Fruit fly (Drosophila melanogaster) whole organism, embryonic: ENCODE measurements around the gene CG11674.

Experiments used
- Antp ChIP-seq: fragments of 200-800 bp; sonication (Bioruptor generic); optimal IDR thresholded peaks from 3 replicates; lab custom pipeline; 2016; ENCODE audit warnings: missing biosample characterization, missing genetic modification characterization
- B-H2 ChIP-seq: fragments of 200-800 bp; sonication (Bioruptor generic); optimal IDR thresholded peaks from 2 replicates; lab custom pipeline; 2018; ENCODE audit warnings: missing biosample characterization, mild to moderate bottlenecking, missing genetic modification characterization
- CG10274 ChIP-seq: fragments of 200-800 bp; sonication (Bioruptor generic); optimal IDR thresholded peaks from 3 replicates; lab custom pipeline; 2017; ENCODE audit warnings: missing biosample characterization, mild to moderate bottlenecking, missing genetic modification characterization
- CG10462 ChIP-seq: fragments of 200-800 bp; sonication (Bioruptor generic); optimal IDR thresholded peaks from 2 replicates; lab custom pipeline; 2016; ENCODE audit warnings: missing biosample characterization, missing genetic modification characterization
- CG11085 ChIP-seq: fragments of 200-800 bp; sonication (Bioruptor generic); IDR thresholded peaks from 2 replicates; pipeline ENCODE4 v1.3.6; 2022; ENCODE audit warnings: missing biosample characterization, missing genetic modification characterization
- CG11696 ChIP-seq: fragments of 200-800 bp; sonication (Bioruptor generic); IDR thresholded peaks from 2 replicates; pipeline ENCODE4 v1.3.6; 2022; ENCODE audit warnings: missing biosample characterization, missing genetic modification characterization
- CG13123 ChIP-seq: fragments of 200-800 bp; sonication (Bioruptor generic); optimal IDR thresholded peaks from 2 replicates; lab custom pipeline; 2016; ENCODE audit warnings: missing biosample characterization, missing genetic modification characterization
- CG13287 ChIP-seq: fragments of 200-800 bp; sonication (Bioruptor generic); IDR thresholded peaks from 2 replicates; pipeline ENCODE4 v1.3.6; 2022; ENCODE audit warnings: missing biosample characterization, missing genetic modification characterization; ENCODE audit not compliant: partially characterized antibody
- CG13624 ChIP-seq: fragments of 200-800 bp; sonication (Bioruptor generic); optimal IDR thresholded peaks from 2 replicates; lab custom pipeline; 2016; ENCODE audit warnings: missing biosample characterization, missing genetic modification characterization
- CG14441 ChIP-seq: fragments of 200-800 bp; sonication (Bioruptor generic); IDR thresholded peaks from 2 replicates; pipeline ENCODE4 v1.3.6; 2022; ENCODE audit warnings: missing biosample characterization, missing genetic modification characterization
- CG15011 ChIP-seq: fragments of 200-800 bp; sonication (Bioruptor generic); optimal IDR thresholded peaks from 3 replicates; lab custom pipeline; 2018; ENCODE audit warnings: missing biosample characterization, mild to moderate bottlenecking, missing genetic modification characterization
- CG15601 ChIP-seq: fragments of 200-800 bp; sonication (Bioruptor generic); optimal IDR thresholded peaks from 3 replicates; lab custom pipeline; 2019; ENCODE audit warnings: missing biosample characterization, mild to moderate bottlenecking, missing genetic modification characterization, moderate library complexity
- CG15696 ChIP-seq: fragments of 200-800 bp; sonication (Bioruptor generic); optimal IDR thresholded peaks from 2 replicates; lab custom pipeline; 2019; ENCODE audit warnings: missing biosample characterization, mild to moderate bottlenecking, missing genetic modification characterization, moderate library complexity
- CG1647 ChIP-seq: fragments of 200-800 bp; sonication (Bioruptor generic); optimal IDR thresholded peaks from 3 replicates; lab custom pipeline; 2016; ENCODE audit warnings: missing biosample characterization, missing genetic modification characterization
- CG16815 ChIP-seq: fragments of 200-800 bp; sonication (Bioruptor generic); optimal IDR thresholded peaks from 3 replicates; lab custom pipeline; 2017; ENCODE audit warnings: missing biosample characterization, mild to moderate bottlenecking, missing genetic modification characterization
- CG2120 ChIP-seq: fragments of 200-800 bp; sonication (Bioruptor generic); optimal IDR thresholded peaks from 3 replicates; lab custom pipeline; 2016; ENCODE audit warnings: missing biosample characterization, missing genetic modification characterization
- CG30403 ChIP-seq: fragments of 200-800 bp; sonication (Bioruptor generic); optimal IDR thresholded peaks from 3 replicates; lab custom pipeline; 2016; ENCODE audit warnings: missing biosample characterization, missing genetic modification characterization
- CG34224 ChIP-seq: fragments of 200-800 bp; sonication (Bioruptor generic); IDR thresholded peaks from 3 replicates; pipeline ENCODE4 v1.3.6; 2022; ENCODE audit warnings: missing biosample characterization, missing genetic modification characterization; ENCODE audit not compliant: partially characterized antibody
- CG34422 ChIP-seq: fragments of 200-800 bp; sonication (Bioruptor generic); IDR thresholded peaks from 3 replicates; pipeline ENCODE4 v1.3.6; 2022; ENCODE audit warnings: missing biosample characterization, missing genetic modification characterization
- CG6654 ChIP-seq: fragments of 200-800 bp; sonication (Bioruptor generic); optimal IDR thresholded peaks from 2 replicates; lab custom pipeline; 2017; ENCODE audit warnings: missing biosample characterization, mild to moderate bottlenecking, missing genetic modification characterization
- Eip74EF ChIP-seq, 2 experiments: fragments of 200-800 bp in 1 of 2; fragments of >200 bp in 1 of 2; sonication (Bioruptor generic) in 1 of 2; optimal IDR thresholded peaks; 2 replicates each; lab custom pipeline; 2017 to 2019; ENCODE audit warnings: missing biosample characterization in 2 of 2, missing genetic modification characterization in 2 of 2, mild to moderate bottlenecking in 1 of 2, moderate library complexity in 1 of 2
- Gsc ChIP-seq: fragments of 200-800 bp; sonication (Bioruptor generic); IDR thresholded peaks from 2 replicates; pipeline ENCODE4 v1.3.6; 2022; ENCODE audit warnings: missing biosample characterization, missing genetic modification characterization
- H15 ChIP-seq: fragments of 200-800 bp; sonication (Bioruptor generic); IDR thresholded peaks from 3 replicates; pipeline ENCODE4 v1.3.6; 2022; ENCODE audit warnings: missing biosample characterization, missing genetic modification characterization
- Hr51 ChIP-seq, 2 experiments: fragments of 200-800 bp; sonication (Bioruptor generic); optimal IDR thresholded peaks; 2 replicates in 1 of 2; 3 replicates in 1 of 2; lab custom pipeline; 2016 to 2018; ENCODE audit warnings: missing biosample characterization in 2 of 2, missing genetic modification characterization in 2 of 2, mild to moderate bottlenecking in 1 of 2, moderate library complexity in 1 of 2
- Hr78 ChIP-seq, 2 experiments: fragments of 200-800 bp in 1 of 2; fragments of >200 bp in 1 of 2; sonication (Bioruptor generic) in 1 of 2; optimal IDR thresholded peaks; 2 replicates each; lab custom pipeline; 2017 to 2019; ENCODE audit warnings: missing biosample characterization in 2 of 2, missing genetic modification characterization in 2 of 2, mild to moderate bottlenecking in 1 of 2, moderate library complexity in 1 of 2
- Kr ChIP-seq: fragments of 200-800 bp; sonication (Bioruptor generic); optimal IDR thresholded peaks from 2 replicates; lab custom pipeline; 2017; ENCODE audit warnings: missing biosample characterization, mild to moderate bottlenecking, missing genetic modification characterization
- MBD-R2 ChIP-seq: fragments of 200-800 bp; sonication (Bioruptor generic); IDR thresholded peaks from 2 replicates; pipeline ENCODE4 v1.3.6; 2022; ENCODE audit warnings: missing biosample characterization, missing genetic modification characterization
- NC2β ChIP-seq: fragments of 200-800 bp; sonication (Bioruptor generic); optimal IDR thresholded peaks from 2 replicates; lab custom pipeline; 2016; ENCODE audit warnings: missing biosample characterization, missing genetic modification characterization
- Oaz ChIP-seq: fragments of 200-800 bp; sonication (Bioruptor generic); IDR thresholded peaks from 2 replicates; pipeline ENCODE4 v1.3.6; 2022; ENCODE audit warnings: missing biosample characterization, missing genetic modification characterization
- Sox100B ChIP-seq: fragments of 200-800 bp; sonication (Bioruptor generic); optimal IDR thresholded peaks from 3 replicates; lab custom pipeline; 2018; ENCODE audit warnings: missing biosample characterization, mild to moderate bottlenecking, missing genetic modification characterization
- ase ChIP-seq: fragments of 200-800 bp; sonication (Bioruptor generic); IDR thresholded peaks from 3 replicates; pipeline ENCODE4 v1.3.6; 2022; ENCODE audit warnings: missing biosample characterization, missing genetic modification characterization
- bsh ChIP-seq, 2 experiments: fragments of 200-800 bp; sonication (Bioruptor generic); optimal IDR thresholded peaks; 2 replicates each; lab custom pipeline; 2017 to 2018; ENCODE audit warnings: mild to moderate bottlenecking in 2 of 2, missing biosample characterization in 2 of 2, missing genetic modification characterization in 2 of 2, moderate library complexity in 1 of 2
- da ChIP-seq: fragments of 200-800 bp; sonication (Bioruptor generic); optimal IDR thresholded peaks from 2 replicates; lab custom pipeline; 2016; ENCODE audit warnings: missing biosample characterization, missing genetic modification characterization
- dan ChIP-seq: fragments of 200-800 bp; sonication (Bioruptor generic); IDR thresholded peaks from 2 replicates; pipeline ENCODE4 v1.3.6; 2022; ENCODE audit warnings: missing biosample characterization, missing genetic modification characterization
- eyg ChIP-seq: fragments of 200-800 bp; sonication (Bioruptor generic); optimal IDR thresholded peaks from 3 replicates; lab custom pipeline; 2016; ENCODE audit warnings: missing biosample characterization, missing genetic modification characterization
- fd96Cb ChIP-seq: fragments of 200-800 bp; sonication (Bioruptor generic); optimal IDR thresholded peaks from 2 replicates; lab custom pipeline; 2018; ENCODE audit warnings: missing biosample characterization, mild to moderate bottlenecking, missing genetic modification characterization, moderate library complexity
- gcm2 ChIP-seq: fragments of 200-800 bp; sonication (Bioruptor generic); optimal IDR thresholded peaks from 2 replicates; lab custom pipeline; 2016; ENCODE audit warnings: missing biosample characterization, missing genetic modification characterization
- gsb ChIP-seq: fragments of 200-800 bp; sonication (Bioruptor generic); IDR thresholded peaks from 2 replicates; pipeline ENCODE4 v1.3.6; 2022; ENCODE audit warnings: missing biosample characterization, missing genetic modification characterization
- hkb ChIP-seq, 2 experiments: fragments of 200-800 bp in 1 of 2; fragments of >200 bp in 1 of 2; sonication (Bioruptor generic) in 1 of 2; IDR thresholded peaks in 1 of 2; optimal IDR thresholded peaks in 1 of 2; 2 replicates each; pipeline versions ENCODE4 v1.3.6 to Lab custom; 2017 to 2022; ENCODE audit warnings: missing biosample characterization in 1 of 2, missing genetic modification characterization in 1 of 2
- hth ChIP-seq: fragments of >200 bp; optimal IDR thresholded peaks from 2 replicates; lab custom pipeline; 2017; ENCODE audit warnings: inconsistent platforms
- kni ChIP-seq: fragments of 200-800 bp; sonication (Bioruptor generic); optimal IDR thresholded peaks from 3 replicates; lab custom pipeline; 2017; ENCODE audit warnings: mild to moderate bottlenecking, missing biosample characterization, missing genetic modification reagents, missing genetic modification characterization
- lmd ChIP-seq: fragments of 200-800 bp; sonication (Bioruptor generic); IDR thresholded peaks from 2 replicates; pipeline ENCODE4 v1.3.6; 2022; ENCODE audit warnings: missing biosample characterization, missing genetic modification characterization
- peb ChIP-seq: fragments of 200-800 bp; sonication (Bioruptor generic); IDR thresholded peaks from 2 replicates; pipeline ENCODE4 v1.3.6; 2022; ENCODE audit warnings: missing biosample characterization, missing genetic modification characterization
- phol ChIP-seq: fragments of 200-800 bp; sonication (Bioruptor generic); optimal IDR thresholded peaks from 3 replicates; lab custom pipeline; 2018; ENCODE audit warnings: missing biosample characterization, mild to moderate bottlenecking, missing genetic modification characterization, moderate library complexity
- pita ChIP-seq: fragments of 200-800 bp; sonication (Bioruptor generic); optimal IDR thresholded peaks from 2 replicates; lab custom pipeline; 2017; ENCODE audit warnings: missing biosample characterization, mild to moderate bottlenecking, missing genetic modification characterization
- ro ChIP-seq: fragments of 200-800 bp; sonication (Bioruptor generic); IDR thresholded peaks from 2 replicates; pipeline ENCODE4 v1.3.6; 2022; ENCODE audit warnings: missing biosample characterization, missing genetic modification characterization
- run ChIP-seq: fragments of 200-800 bp; sonication (Bioruptor generic); optimal IDR thresholded peaks from 3 replicates; lab custom pipeline; 2018; ENCODE audit warnings: missing biosample characterization, mild to moderate bottlenecking, missing genetic modification characterization
- stwl ChIP-seq: fragments of 200-800 bp; sonication (Bioruptor generic); optimal IDR thresholded peaks from 3 replicates; lab custom pipeline; 2018; ENCODE audit warnings: missing biosample characterization, mild to moderate bottlenecking, missing genetic modification characterization, moderate library complexity
- tio ChIP-seq: fragments of 200-800 bp; sonication (Bioruptor generic); optimal IDR thresholded peaks from 2 replicates; lab custom pipeline; 2017; ENCODE audit warnings: missing biosample characterization, missing genetic modification characterization, inconsistent platforms
- zf30C ChIP-seq: fragments of 200-800 bp; sonication (Bioruptor generic); optimal IDR thresholded peaks from 3 replicates; lab custom pipeline; 2018; ENCODE audit warnings: missing biosample characterization, mild to moderate bottlenecking, missing genetic modification characterization

Gene CG11674

dm6 chrX:14218045-14218483, 7.6 kb downstream of the CG11674 start (continued):
- peak; percentile 61; the same call in 1 of the 2 replicates for TF ChIP-seq MBD-R2 (GFP tag; lab: Robert Waterston, UW)
- TF ChIP-seq gsb = peak; percentile 74
- peak; percentile 89 for TF ChIP-seq Sox100B (GFP tag; lab: Kevin White, UChicago)
- peak; percentile 0 for TF ChIP-seq B-H2 (GFP tag; lab: Kevin White, UChicago)
- TF ChIP-seq CG11696 (GFP tag; lab: Robert Waterston, UW) = peak; percentile 65
- peak; percentile 72 for TF ChIP-seq CG16815 (GFP tag; lab: Kevin White, UChicago)
- peak; percentile 53 for TF ChIP-seq da (GFP tag; lab: Kevin White, UChicago)
- TF ChIP-seq peb (GFP tag; lab: Robert Waterston, UW) = peak; percentile 66
- TF ChIP-seq Eip74EF (GFP tag; optimal IDR thresholded peaks at IDR 0.05; lab: Kevin White, UChicago) = peak in 1 of 2 experiments; percentile 92
- TF ChIP-seq ro (GFP tag; lab: Robert Waterston, UW) = peak; percentile 66; the same call in 1 of the 2 replicates
- TF ChIP-seq dan (GFP tag; lab: Robert Waterston, UW) = 0 out of 2 replicates have a peak, but pooled peaks have one; percentile 42
- TF ChIP-seq CG34224 = no peak
- peak; percentile 88 for TF ChIP-seq CG2120 (GFP tag; lab: Kevin White, UChicago)
- TF ChIP-seq eyg = peak; percentile 10
- peak; percentile 45 for TF ChIP-seq CG6654 (GFP tag; lab: Kevin White, UChicago)
- TF ChIP-seq stwl (tag; lab: Kevin White, UChicago) = peak; percentile 6
- peak; percentile 44 for TF ChIP-seq CG13624 (GFP tag; lab: Kevin White, UChicago)
- TF ChIP-seq NC2β (GFP tag; lab: Kevin White, UChicago) = peak; percentile 71
- peak; percentile 78 for TF ChIP-seq tio
- no peak for TF ChIP-seq kni (GFP tag; lab: Kevin White, UChicago)
- peak; percentile 85 to 94 for TF ChIP-seq bsh (GFP tag; optimal IDR thresholded peaks at IDR 0.05; lab: Kevin White, UChicago)
- peak; percentile 62 for TF ChIP-seq Oaz (GFP tag; lab: Robert Waterston, UW)
- TF ChIP-seq zf30C (GFP tag; lab: Kevin White, UChicago) = peak; percentile 73
- TF ChIP-seq CG11085 (GFP tag; lab: Robert Waterston, UW) = peak; percentile 81
- TF ChIP-seq run (tag; lab: Kevin White, UChicago) = peak; percentile 82
- TF ChIP-seq CG34422 (GFP tag; lab: Robert Waterston, UW) = peak; percentile 88
- peak; percentile 72 to 94 for TF ChIP-seq Hr51 (GFP tag; optimal IDR thresholded peaks at IDR 0.05; lab: Kevin White, UChicago)
- peak in 1 of 2 experiments; percentile 53 for TF ChIP-seq Hr78 (GFP tag; optimal IDR thresholded peaks at IDR 0.05; lab: Kevin White, UChicago)
- TF ChIP-seq lmd (GFP tag; lab: Robert Waterston, UW) = peak; percentile 91
- TF ChIP-seq Kr = no peak
- no peak for TF ChIP-seq hth (lab: Kevin White, UChicago)
- no peak for TF ChIP-seq CG13287 (GFP tag; lab: Robert Waterston, UW)
- peak; percentile 89 for TF ChIP-seq fd96Cb
- no peak for TF ChIP-seq hkb (optimal IDR thresholded peaks at IDR 0.05; lab: Kevin White, UChicago)
- TF ChIP-seq hkb (GFP tag; IDR thresholded peaks at IDR 0.05; lab: Robert Waterston, UW) = peak; percentile 93
- TF ChIP-seq CG13123 (GFP tag; lab: Kevin White, UChicago) = peak; percentile 64
- peak; percentile 83 for TF ChIP-seq CG14441 (GFP tag; lab: Robert Waterston, UW)
- TF ChIP-seq gcm2 (GFP tag; lab: Kevin White, UChicago) = peak; percentile 60
- TF ChIP-seq phol (tag; lab: Kevin White, UChicago) = peak; percentile 91
- TF ChIP-seq CG15696 (tag; lab: Kevin White, UChicago) = peak; percentile 75
- TF ChIP-seq Antp = peak; percentile 29
- TF ChIP-seq CG1647 = peak; percentile 61
- TF ChIP-seq pita = no peak
- TF ChIP-seq CG15011 (GFP tag; lab: Kevin White, UChicago) = peak; percentile 80
- TF ChIP-seq CG10274 (GFP tag; lab: Kevin White, UChicago) = peak; percentile 53
- TF ChIP-seq ase (GFP tag; lab: Robert Waterston, UW) = peak; percentile 81
- peak; percentile 83 for TF ChIP-seq CG15601 (tag; lab: Kevin White, UChicago)
- peak; percentile 77 for TF ChIP-seq H15 (GFP tag; lab: Robert Waterston, UW)
- TF ChIP-seq Gsc (GFP tag; lab: Robert Waterston, UW) = no peak
- TF ChIP-seq CG30403 = peak; percentile 91
- peak; percentile 80 for TF ChIP-seq CG10462
